Fruit fly (Drosophila melanogaster): Measurements from ENCODE around the gene CG34167.

DNA sequence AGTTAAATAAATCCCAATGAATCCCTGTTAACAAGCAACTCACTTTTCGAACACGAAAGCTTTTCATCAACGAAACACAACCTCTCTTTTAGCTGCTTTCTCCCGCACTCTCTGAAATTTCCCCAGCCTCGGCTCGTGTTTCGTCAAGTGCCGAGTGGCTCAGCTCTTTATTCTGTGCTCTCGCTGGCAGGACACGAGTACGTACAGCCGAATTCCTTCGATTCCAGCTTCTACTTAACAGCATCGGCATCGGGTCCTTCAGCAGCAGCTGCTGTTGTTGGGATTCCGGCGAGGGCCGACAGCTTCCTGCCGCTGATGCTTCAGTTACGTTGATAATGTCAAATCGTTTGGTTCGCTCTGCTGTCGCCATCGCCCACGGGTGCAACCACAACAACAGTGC is 3.2 kb downstream of the CG34167 start, which contains the start of gene beat-Ic:
- no peak for TF ChIP-seq CG33017 (tag; optimal IDR thresholded peaks at IDR 0.05)
- TF ChIP-seq bab1 (GFP tag; optimal IDR thresholded peaks at IDR 0.05) = no peak
- no peak for TF ChIP-seq CG1620 (GFP tag; optimal IDR thresholded peaks at IDR 0.05)
- no peak for TF ChIP-seq Crg-1 (GFP tag; optimal IDR thresholded peaks at IDR 0.05)
- no peak for TF ChIP-seq CG12768 (GFP tag; optimal IDR thresholded peaks at IDR 0.05)
- TF ChIP-seq CG5204 (GFP tag; optimal IDR thresholded peaks at IDR 0.05) = no peak
